Worm (Caenorhabditis elegans) whole organism, young adult: ENCODE measurements around the gene ergi-2.

ENCODE experiments used
- B0019.2 ChIP-seq: fragments of 200-800 bp; sonication (Bioruptor generic); conservative IDR thresholded peaks from 2 replicates; pipeline ENCODE4 v1.3.6; 2022; ENCODE audit warnings: missing genetic modification reagents, missing genetic modification characterization, missing compliant biosample characterization
- B0261.1 ChIP-seq: sonication (generic microtip); optimal IDR thresholded peaks from 2 replicates; lab custom pipeline; 2016; ENCODE audit warnings: mild to moderate bottlenecking, missing genetic modification characterization, moderate library complexity, missing compliant biosample characterization
- C17E4.6 ChIP-seq: fragments of 200-800 bp; sonication (Bioruptor generic); IDR thresholded peaks from 2 replicates; pipeline ENCODE4 v1.3.6; 2022; ENCODE audit warnings: missing genetic modification reagents, missing genetic modification characterization, missing compliant biosample characterization
- D2030.7 ChIP-seq: fragments of 200-800 bp; sonication (Bioruptor generic); IDR thresholded peaks from 2 replicates; pipeline ENCODE4 v1.3.6; 2022; ENCODE audit warnings: missing genetic modification reagents, missing genetic modification characterization, missing compliant biosample characterization
- F10E7.11 ChIP-seq: sonication (generic microtip); optimal IDR thresholded peaks from 2 replicates; lab custom pipeline; 2017; ENCODE audit warnings: mild to moderate bottlenecking, missing genetic modification characterization, moderate library complexity, missing compliant biosample characterization
- F22D6.2 ChIP-seq: sonication (generic microtip); optimal IDR thresholded peaks from 2 replicates; lab custom pipeline; 2016; ENCODE audit warnings: mild to moderate bottlenecking, missing genetic modification characterization, missing compliant biosample characterization
- F33H1.4 ChIP-seq: fragments of 200-800 bp; sonication (Bioruptor generic); IDR thresholded peaks from 2 replicates; pipeline ENCODE4 v1.3.6; 2022; ENCODE audit warnings: missing genetic modification reagents, missing genetic modification characterization, missing compliant biosample characterization
- F49E8.2 ChIP-seq: sonication (generic microtip); optimal IDR thresholded peaks from 3 replicates; lab custom pipeline; 2017; ENCODE audit warnings: missing genetic modification characterization, mild to moderate bottlenecking, missing compliant biosample characterization, antibody characterized with exemption, moderate library complexity; ENCODE audit not compliant: insufficient read depth
- F57C9.4 ChIP-seq: sonication (generic microtip); optimal IDR thresholded peaks from 2 replicates; lab custom pipeline; 2017; ENCODE audit warnings: mild to moderate bottlenecking, missing genetic modification characterization, missing compliant biosample characterization
- Y53G8AR.9 ChIP-seq: fragments of 200-800 bp; sonication (Bioruptor generic); conservative IDR thresholded peaks from 2 replicates; pipeline ENCODE4 v1.3.6; 2022; ENCODE audit warnings: missing genetic modification reagents, missing genetic modification characterization, missing compliant biosample characterization
- Y67H2A.10 ChIP-seq: fragments of 200-800 bp; sonication (Bioruptor generic); conservative IDR thresholded peaks from 2 replicates; pipeline ENCODE4 v1.3.6; 2022; ENCODE audit warnings: missing genetic modification reagents, missing genetic modification characterization, missing compliant biosample characterization
- aptf-2 ChIP-seq: fragments of 200-800 bp; sonication (Bioruptor generic); conservative IDR thresholded peaks from 2 replicates; pipeline ENCODE4 v1.3.6; 2022; ENCODE audit warnings: missing genetic modification reagents, missing genetic modification characterization, missing compliant biosample characterization
- atf-7 ChIP-seq: sonication (generic microtip); optimal IDR thresholded peaks from 2 replicates; lab custom pipeline; 2017; ENCODE audit warnings: mild to moderate bottlenecking, missing genetic modification characterization, missing compliant biosample characterization
- attf-3 ChIP-seq: fragments of 200-800 bp; sonication (Bioruptor generic); conservative IDR thresholded peaks from 2 replicates; pipeline ENCODE4 v1.3.6; 2022; ENCODE audit warnings: missing genetic modification reagents, missing genetic modification characterization, missing compliant biosample characterization
- bed-1 ChIP-seq: fragments of 200-800 bp; sonication (Bioruptor generic); IDR thresholded peaks from 2 replicates; pipeline ENCODE4 v1.3.6; 2022; ENCODE audit warnings: missing genetic modification reagents, missing genetic modification characterization, missing compliant biosample characterization
- cebp-1 ChIP-seq, 2 experiments: fragments of 200-800 bp in 1 of 2; sonication (Bioruptor generic) in 1 of 2; sonication (generic microtip) in 1 of 2; IDR thresholded peaks in 1 of 2; optimal IDR thresholded peaks in 1 of 2; 2 replicates each; pipeline versions ENCODE4 v1.3.6 to Lab custom; 2017 to 2022; ENCODE audit warnings: missing compliant biosample characterization in 2 of 2, missing genetic modification characterization in 2 of 2, mild to moderate bottlenecking in 1 of 2, missing genetic modification reagents in 1 of 2, moderate library complexity in 1 of 2
- ceh-27 ChIP-seq: fragments of 200-800 bp; sonication (Bioruptor generic); optimal IDR thresholded peaks from 2 replicates; lab custom pipeline; 2018; ENCODE audit warnings: mild to moderate bottlenecking, missing genetic modification characterization, moderate library complexity, missing compliant biosample characterization
- ceh-40 ChIP-seq: fragments of 200-800 bp; sonication (Bioruptor generic); IDR thresholded peaks from 2 replicates; pipeline ENCODE4 v1.3.6; 2022; ENCODE audit warnings: missing genetic modification characterization, missing compliant biosample characterization
- egrh-3 ChIP-seq: fragments of 200-800 bp; sonication (Bioruptor generic); IDR thresholded peaks from 2 replicates; pipeline ENCODE4 v1.3.6; 2022; ENCODE audit warnings: missing genetic modification reagents, missing genetic modification characterization, missing compliant biosample characterization
- him-1 ChIP-seq: sonication (generic microtip); optimal IDR thresholded peaks from 2 replicates; lab custom pipeline; 2016; ENCODE audit warnings: missing genotype, missing genetic modification reagents, missing genetic modification characterization, missing compliant biosample characterization
- hlh-26 ChIP-seq: fragments of 200-800 bp; sonication (Bioruptor generic); conservative IDR thresholded peaks from 2 replicates; pipeline ENCODE4 v1.3.6; 2022; ENCODE audit warnings: missing genetic modification reagents, missing genetic modification characterization, missing compliant biosample characterization
- hrde-1 ChIP-seq: sonication (generic microtip); optimal IDR thresholded peaks from 2 replicates; lab custom pipeline; 2016; ENCODE audit warnings: missing genetic modification characterization, mild to moderate bottlenecking, missing compliant biosample characterization, moderate library complexity, missing genotype, missing genetic modification reagents, borderline replicate concordance
- madf-8 ChIP-seq: fragments of 200-800 bp; sonication (Bioruptor generic); conservative IDR thresholded peaks from 2 replicates; pipeline ENCODE4 v1.3.6; 2022; ENCODE audit warnings: missing genetic modification reagents, missing genetic modification characterization, missing compliant biosample characterization
- mcd-1 ChIP-seq: fragments of 200-800 bp; sonication (Bioruptor generic); IDR thresholded peaks from 2 replicates; pipeline ENCODE4 v1.3.6; 2022; ENCODE audit warnings: missing genetic modification reagents, missing genetic modification characterization, missing compliant biosample characterization
- mel-28 ChIP-seq: sonication (generic microtip); optimal IDR thresholded peaks from 2 replicates; lab custom pipeline; 2016; ENCODE audit warnings: borderline replicate concordance, mild to moderate bottlenecking, missing genetic modification characterization, missing compliant biosample characterization
- mes-4 ChIP-seq: sonication (generic microtip); optimal IDR thresholded peaks from 2 replicates; lab custom pipeline; 2016; ENCODE audit warnings: missing genotype, missing genetic modification characterization, missing compliant biosample characterization
- nhr-179 ChIP-seq: sonication (generic microtip); optimal IDR thresholded peaks from 2 replicates; lab custom pipeline; 2016; ENCODE audit warnings: mild to moderate bottlenecking, missing genetic modification characterization, missing compliant biosample characterization
- repo-1 ChIP-seq: sonication (generic microtip); optimal IDR thresholded peaks from 2 replicates; lab custom pipeline; 2017; ENCODE audit warnings: mild to moderate bottlenecking, missing genetic modification characterization, missing compliant biosample characterization
- sdz-38 ChIP-seq: sonication (generic microtip); optimal IDR thresholded peaks from 2 replicates; lab custom pipeline; 2016; ENCODE audit warnings: missing genotype, missing genetic modification characterization, missing compliant biosample characterization
- snpc-1.1 ChIP-seq: sonication (generic microtip); optimal IDR thresholded peaks from 2 replicates; lab custom pipeline; 2017; ENCODE audit warnings: missing genetic modification characterization, mild to moderate bottlenecking, missing compliant biosample characterization, antibody characterized with exemption, moderate library complexity, missing genotype, missing genetic modification reagents; ENCODE audit not compliant: insufficient read depth
- snpc-3.4 ChIP-seq: sonication (generic microtip); optimal IDR thresholded peaks from 2 replicates; lab custom pipeline; 2017; ENCODE audit warnings: missing genetic modification characterization, mild to moderate bottlenecking, missing compliant biosample characterization, antibody characterized with exemption, moderate library complexity, missing genotype, missing genetic modification reagents
- somi-1 ChIP-seq: fragments of 200-800 bp; sonication (Bioruptor generic); optimal IDR thresholded peaks from 2 replicates; lab custom pipeline; 2018; ENCODE audit warnings: mild to moderate bottlenecking, missing genetic modification characterization, missing compliant biosample characterization
- unc-130 ChIP-seq: sonication (generic microtip); optimal IDR thresholded peaks from 2 replicates; lab custom pipeline; 2016; ENCODE audit warnings: missing genetic modification reagents, missing genetic modification characterization, missing compliant biosample characterization
- unc-62 ChIP-seq: fragments of 150-350 bp; optimal IDR thresholded peaks from 2 replicates; lab custom pipeline; 2014; ENCODE audit warnings: missing biosample characterization, missing genetic modification reagents, missing genetic modification characterization
- zfh-2 ChIP-seq: fragments of 200-800 bp; sonication (Bioruptor generic); conservative IDR thresholded peaks from 2 replicates; pipeline ENCODE4 v1.3.6; 2022; ENCODE audit warnings: missing genetic modification reagents, missing genetic modification characterization, missing compliant biosample characterization
- ztf-25 ChIP-seq: fragments of 200-800 bp; sonication (Bioruptor generic); IDR thresholded peaks from 2 replicates; pipeline ENCODE4 v1.3.6; 2022; ENCODE audit warnings: missing genetic modification reagents, missing genetic modification characterization, missing compliant biosample characterization
- ztf-26 ChIP-seq: sonication (generic microtip); optimal IDR thresholded peaks from 2 replicates; lab custom pipeline; 2017; ENCODE audit warnings: missing genetic modification characterization, missing compliant biosample characterization
- ztf-3 ChIP-seq: fragments of 200-800 bp; sonication (Bioruptor generic); optimal IDR thresholded peaks from 2 replicates; lab custom pipeline; 2018; ENCODE audit warnings: mild to moderate bottlenecking, missing genetic modification characterization, missing compliant biosample characterization

ergi-2 gene

ce11 chrX:15052385-15052784, 45.3 kb upstream of the ergi-2 start, which contains the start of gene H03G16.6:
H03G16.6 (plus strand) TSS chrX:15052685.
- TF ChIP-seq atf-7 (tag; lab: Kevin White, UChicago) (no peak), egrh-3 (GFP tag; lab: Robert Waterston, UW) (no peak), nhr-179 (tag; lab: Kevin White, UChicago) (no peak), attf-3 (GFP tag; lab: Robert Waterston, UW) (no peak), F10E7.11 (tag; lab: Kevin White, UChicago) (no peak), hrde-1 (tag; lab: Kevin White, UChicago) (no peak), unc-62 (GFP tag; lab: Kevin White, UChicago) (no peak), B0261.1 (no peak), zfh-2 (GFP tag; lab: Robert Waterston, UW) (no peak), snpc-3.4 (no peak), Y67H2A.10 (GFP tag; lab: Robert Waterston, UW) (no peak), sdz-38 (tag; lab: Kevin White, UChicago) (no peak), ceh-27 (GFP tag; lab: Kevin White, UChicago) (no peak), D2030.7 (GFP tag; lab: Robert Waterston, UW) (no peak), F57C9.4 (no peak), him-1 (no peak), snpc-1.1 (tag; lab: Kevin White, UChicago) (no peak), unc-130 (GFP tag; lab: Kevin White, UChicago) (no peak)

ce11 chrX:15050006-15050405, 42.9 kb upstream of the ergi-2 start:
- TF ChIP-seq egrh-3 (GFP tag; lab: Robert Waterston, UW) (no peak), aptf-2 (no peak), cebp-1 (GFP tag; IDR thresholded peaks at IDR 0.05; lab: Robert Waterston, UW) (no peak), cebp-1 (tag; optimal IDR thresholded peaks at IDR 0.05; lab: Kevin White, UChicago) (no peak), ceh-40 (no peak), ztf-25 (GFP tag; lab: Robert Waterston, UW) (no peak), snpc-3.4 (no peak), C17E4.6 (GFP tag; lab: Robert Waterston, UW) (no peak), F33H1.4 (GFP tag; lab: Robert Waterston, UW) (no peak), mel-28 (no peak), repo-1 (tag; lab: Kevin White, UChicago) (no peak), somi-1 (GFP tag; lab: Kevin White, UChicago) (no peak), Y53G8AR.9 (no peak), F49E8.2 (tag; lab: Kevin White, UChicago) (no peak), B0019.2 (no peak), unc-62 (GFP tag; lab: Kevin White, UChicago) (no peak), F10E7.11 (tag; lab: Kevin White, UChicago) (no peak), ztf-3 (GFP tag; lab: Kevin White, UChicago) (no peak), mes-4 (tag; lab: Kevin White, UChicago) (no peak), madf-8 (no peak)

- no peak for TF ChIP-seq bed-1
- TF ChIP-seq D2030.7 (GFP tag; lab: Robert Waterston, UW) = no peak
- TF ChIP-seq F22D6.2 = no peak
- TF ChIP-seq ztf-26 = no peak
- no peak for TF ChIP-seq mcd-1 (GFP tag; lab: Robert Waterston, UW)
- no peak for TF ChIP-seq ceh-27 (GFP tag; lab: Kevin White, UChicago)
- TF ChIP-seq hlh-26 (GFP tag; lab: Robert Waterston, UW) = no peak
- TF ChIP-seq, all 124 proteins: peak for 0
Observed at ce11 chrX:15047541-15047940, 40.4 kb upstream of the ergi-2 start.
